Worm (Caenorhabditis elegans) whole organism, late embryonic: Measurements from ENCODE around the gene clec-150.

ENCODE experiments used
- C08G9.2 ChIP-seq: sonication (generic microtip); optimal IDR thresholded peaks from 2 replicates; lab custom pipeline; 2016; ENCODE audit warnings: mild to moderate bottlenecking, missing genetic modification characterization, moderate library complexity, missing compliant biosample characterization
- C38D4.7 ChIP-seq: fragments of 200-800 bp; sonication (Bioruptor generic); optimal IDR thresholded peaks from 2 replicates; lab custom pipeline; 2018; ENCODE audit warnings: mild to moderate bottlenecking, missing genetic modification characterization, moderate library complexity, missing compliant biosample characterization
- T23F11.4 ChIP-seq: fragments of 200-800 bp; sonication (Bioruptor generic); optimal IDR thresholded peaks from 2 replicates; lab custom pipeline; 2018; ENCODE audit warnings: mild to moderate bottlenecking, missing genetic modification characterization, missing compliant biosample characterization
- Y22D7AL.16 ChIP-seq: sonication (generic microtip); optimal IDR thresholded peaks from 2 replicates; lab custom pipeline; 2016; ENCODE audit warnings: missing genetic modification characterization, missing compliant biosample characterization
- ahr-1 ChIP-seq: sonication (generic microtip); optimal IDR thresholded peaks from 2 replicates; lab custom pipeline; 2016; ENCODE audit warnings: missing genetic modification characterization, missing compliant biosample characterization
- ceh-22 ChIP-seq: sonication (generic microtip); optimal IDR thresholded peaks from 2 replicates; lab custom pipeline; 2017; ENCODE audit warnings: missing biosample characterization, missing genetic modification characterization
- ceh-30 ChIP-seq: fragments of 150-350 bp; optimal IDR thresholded peaks from 2 replicates; lab custom pipeline; 2014; ENCODE audit warnings: missing biosample characterization, missing genetic modification characterization
- ceh-45 ChIP-seq: fragments of 200-800 bp; sonication (Bioruptor generic); IDR thresholded peaks from 2 replicates; pipeline ENCODE4 v1.3.6; 2022; ENCODE audit warnings: missing genetic modification reagents, missing genetic modification characterization, missing compliant biosample characterization
- ceh-48 ChIP-seq: sonication (generic microtip); optimal IDR thresholded peaks from 2 replicates; lab custom pipeline; 2016; ENCODE audit warnings: missing genetic modification characterization, inconsistent platforms, missing compliant biosample characterization
- ceh-9 ChIP-seq: sonication (generic microtip); optimal IDR thresholded peaks from 2 replicates; lab custom pipeline; 2016; ENCODE audit warnings: mild to moderate bottlenecking, missing genetic modification characterization, inconsistent platforms, missing compliant biosample characterization
- che-1 ChIP-seq: sonication (generic microtip); optimal IDR thresholded peaks from 2 replicates; lab custom pipeline; 2016; ENCODE audit warnings: mild to moderate bottlenecking, missing genetic modification characterization, missing compliant biosample characterization
- dmd-4 ChIP-seq: sonication (generic microtip); optimal IDR thresholded peaks from 2 replicates; lab custom pipeline; 2016; ENCODE audit warnings: borderline replicate concordance, missing genetic modification characterization, missing compliant biosample characterization
- elt-2 ChIP-seq: sonication (generic microtip); optimal IDR thresholded peaks from 2 replicates; lab custom pipeline; 2016; ENCODE audit warnings: missing genetic modification reagents, missing genetic modification characterization, missing compliant biosample characterization
- ets-4 ChIP-seq: sonication (generic microtip); optimal IDR thresholded peaks from 2 replicates; lab custom pipeline; 2016; ENCODE audit warnings: missing genetic modification characterization, missing compliant biosample characterization
- fax-1 ChIP-seq: sonication (generic microtip); optimal IDR thresholded peaks from 2 replicates; lab custom pipeline; 2016; ENCODE audit warnings: missing genotype, missing genetic modification characterization, missing compliant biosample characterization
- hlh-13 ChIP-seq: fragments of 200-800 bp; sonication (Bioruptor generic); optimal IDR thresholded peaks from 2 replicates; lab custom pipeline; 2018; ENCODE audit warnings: mild to moderate bottlenecking, missing genetic modification characterization, missing compliant biosample characterization
- hlh-15 ChIP-seq: sonication (generic microtip); optimal IDR thresholded peaks from 2 replicates; lab custom pipeline; 2016; ENCODE audit warnings: missing genetic modification characterization, missing compliant biosample characterization
- hlh-30 ChIP-seq: sonication (generic microtip); optimal IDR thresholded peaks from 2 replicates; lab custom pipeline; 2017; ENCODE audit warnings: antibody characterized with exemption, missing genetic modification characterization, missing compliant biosample characterization; ENCODE audit not compliant: insufficient read depth
- hlh-6 ChIP-seq: sonication (generic microtip); optimal IDR thresholded peaks from 2 replicates; lab custom pipeline; 2016; ENCODE audit warnings: missing genotype, missing genetic modification characterization, missing compliant biosample characterization
- hlh-8 ChIP-seq: sonication (generic microtip); optimal IDR thresholded peaks from 2 replicates; lab custom pipeline; 2016; ENCODE audit warnings: missing genotype, missing genetic modification characterization, missing compliant biosample characterization
- lim-6 ChIP-seq: sonication (generic microtip); optimal IDR thresholded peaks from 2 replicates; lab custom pipeline; 2016; ENCODE audit warnings: missing genetic modification characterization, missing compliant biosample characterization
- madf-2 ChIP-seq: sonication (generic microtip); optimal IDR thresholded peaks from 2 replicates; lab custom pipeline; 2017; ENCODE audit warnings: missing genetic modification characterization, missing compliant biosample characterization
- nfya-1 ChIP-seq: sonication (generic microtip); optimal IDR thresholded peaks from 2 replicates; lab custom pipeline; 2017; ENCODE audit warnings: missing genetic modification characterization, mild to moderate bottlenecking, missing compliant biosample characterization, antibody characterized with exemption, moderate library complexity
- nhr-11 ChIP-seq: fragments of 150-350 bp; optimal IDR thresholded peaks from 2 replicates; lab custom pipeline; 2014; ENCODE audit warnings: missing biosample characterization, missing genetic modification characterization
- nhr-232 ChIP-seq: sonication (generic microtip); optimal IDR thresholded peaks from 2 replicates; lab custom pipeline; 2016; ENCODE audit warnings: missing genetic modification characterization, missing compliant biosample characterization
- npax-4 ChIP-seq: sonication (generic microtip); optimal IDR thresholded peaks from 2 replicates; lab custom pipeline; 2016; ENCODE audit warnings: missing genetic modification characterization, missing compliant biosample characterization
- pag-3 ChIP-seq: sonication (generic microtip); optimal IDR thresholded peaks from 2 replicates; lab custom pipeline; 2016; ENCODE audit warnings: missing compliant biosample characterization, missing genetic modification characterization, borderline replicate concordance
- pax-1 ChIP-seq: fragments of 150-350 bp; optimal IDR thresholded peaks from 2 replicates; lab custom pipeline; 2014; ENCODE audit warnings: missing biosample characterization, missing genetic modification characterization
- pha-2 ChIP-seq: sonication (generic microtip); optimal IDR thresholded peaks from 2 replicates; lab custom pipeline; 2017; ENCODE audit warnings: mild to moderate bottlenecking, missing genetic modification characterization, missing compliant biosample characterization
- pqm-1 ChIP-seq: sonication (generic microtip); optimal IDR thresholded peaks from 2 replicates; lab custom pipeline; 2016; ENCODE audit warnings: missing genetic modification characterization, missing compliant biosample characterization
- rnt-1 ChIP-seq: sonication (generic microtip); optimal IDR thresholded peaks from 2 replicates; lab custom pipeline; 2016; ENCODE audit warnings: missing genetic modification characterization, missing compliant biosample characterization
- sdc-2 ChIP-seq: sonication (generic microtip); optimal IDR thresholded peaks from 2 replicates; lab custom pipeline; 2016; ENCODE audit warnings: missing genotype, missing genetic modification characterization, missing compliant biosample characterization
- sox-4 ChIP-seq: sonication (generic microtip); optimal IDR thresholded peaks from 2 replicates; lab custom pipeline; 2017; ENCODE audit warnings: mild to moderate bottlenecking, missing genetic modification characterization, inconsistent platforms, missing compliant biosample characterization
- syd-9 ChIP-seq: sonication (generic microtip); optimal IDR thresholded peaks from 2 replicates; lab custom pipeline; 2016; ENCODE audit warnings: mild to moderate bottlenecking, missing genetic modification characterization, moderate library complexity, missing compliant biosample characterization
- tbx-2 ChIP-seq: sonication (generic microtip); optimal IDR thresholded peaks from 2 replicates; lab custom pipeline; 2016; ENCODE audit warnings: missing genetic modification characterization, missing compliant biosample characterization
- ttx-3 ChIP-seq: sonication (generic microtip); optimal IDR thresholded peaks from 2 replicates; lab custom pipeline; 2016; ENCODE audit warnings: missing genetic modification reagents, missing genetic modification characterization, missing compliant biosample characterization
- unc-42 ChIP-seq: sonication (generic microtip); optimal IDR thresholded peaks from 2 replicates; lab custom pipeline; 2016; ENCODE audit warnings: missing genotype, missing genetic modification characterization, missing compliant biosample characterization
- unc-86 ChIP-seq: sonication (generic microtip); optimal IDR thresholded peaks from 2 replicates; lab custom pipeline; 2016; ENCODE audit warnings: missing genetic modification characterization, missing compliant biosample characterization
- zip-5 ChIP-seq: sonication (generic microtip); optimal IDR thresholded peaks from 2 replicates; lab custom pipeline; 2016; ENCODE audit warnings: missing genetic modification characterization, missing compliant biosample characterization

The clec-150 gene

ce11 chrIII:989558-989957 is 12.9 kb upstream of the clec-150 start:
- TF ChIP-seq elt-2 (tag; lab: Kevin White, UChicago) (no peak), rnt-1 (tag; lab: Kevin White, UChicago) (no peak), unc-42 (tag; lab: Kevin White, UChicago) (peak; percentile 96)
- TF ChIP-seq, all 69 proteins: peak for 1

- TF ChIP-seq pha-2: no peak
- TF ChIP-seq dmd-4 (tag; lab: Kevin White, UChicago): no peak
- TF ChIP-seq ceh-30 (tag; lab: Kevin White, UChicago): no peak
- no peak for TF ChIP-seq C08G9.2 (tag; lab: Kevin White, UChicago)
- no peak for TF ChIP-seq lim-6
- no peak for TF ChIP-seq pax-1
Measured at ce11 chrIII:991581-991980, 10.9 kb upstream of the clec-150 start, which contains the start of gene trp-2. trp-2 (plus strand) TSS chrIII:991881.

- TF ChIP-seq C08G9.2 (tag; lab: Kevin White, UChicago) (no peak), zip-5 (no peak), pag-3 (tag; lab: Kevin White, UChicago) (no peak), elt-2 (tag; lab: Kevin White, UChicago) (no peak), unc-86 (tag; lab: Kevin White, UChicago) (no peak), ceh-30 (tag; lab: Kevin White, UChicago) (no peak), fax-1 (no peak), madf-2 (tag; lab: Kevin White, UChicago) (no peak), sdc-2 (tag; lab: Kevin White, UChicago) (no peak), che-1 (no peak), ceh-9 (tag; lab: Kevin White, UChicago) (no peak), nfya-1 (tag; lab: Kevin White, UChicago) (no peak)
Measured at ce11 chrIII:996564-996963, 5.9 kb upstream of the clec-150 start.

- TF ChIP-seq C38D4.7 (GFP tag; lab: Kevin White, UChicago): no peak
- no peak for TF ChIP-seq syd-9
- no peak for TF ChIP-seq ets-4
- TF ChIP-seq ahr-1 (tag; lab: Kevin White, UChicago): no peak
- no peak for TF ChIP-seq nhr-11 (tag; lab: Kevin White, UChicago)
- peak; percentile 17 for TF ChIP-seq ceh-48 (tag; lab: Kevin White, UChicago)
- TF ChIP-seq ceh-22: no peak
- TF ChIP-seq, all 69 proteins: peak for 1
Measured at ce11 chrIII:998855-999254, 3.7 kb upstream of the clec-150 start.

ce11 chrIII:1001297-1001696 is 1.2 kb upstream of the clec-150 start, which contains the start of gene R06B10.7:
R06B10.7 (minus strand) TSS chrIII:1001397.
- TF ChIP-seq hlh-30 (tag; lab: Kevin White, UChicago): no peak
- TF ChIP-seq Y22D7AL.16 (tag; lab: Kevin White, UChicago): no peak
- no peak for TF ChIP-seq pha-2
- no peak for TF ChIP-seq nhr-232 (tag; lab: Kevin White, UChicago)
- no peak for TF ChIP-seq nhr-11 (tag; lab: Kevin White, UChicago)
- no peak for TF ChIP-seq C08G9.2 (tag; lab: Kevin White, UChicago)
- TF ChIP-seq ttx-3 (tag; lab: Kevin White, UChicago): no peak
- no peak for TF ChIP-seq ceh-45 (GFP tag; lab: Robert Waterston, UW)
- TF ChIP-seq hlh-8 (tag; lab: Kevin White, UChicago): no peak
- TF ChIP-seq tbx-2 (tag; lab: Kevin White, UChicago): no peak
- no peak for TF ChIP-seq sox-4 (tag; lab: Kevin White, UChicago)

ce11 chrIII:1004464-1004863 is 2.0 kb downstream of the clec-150 start:
- TF ChIP-seq ceh-45 (GFP tag; lab: Robert Waterston, UW): no peak
- no peak for TF ChIP-seq ceh-9 (tag; lab: Kevin White, UChicago)
- TF ChIP-seq syd-9: no peak
- TF ChIP-seq hlh-15: no peak
- TF ChIP-seq nhr-232 (tag; lab: Kevin White, UChicago): no peak
- TF ChIP-seq ttx-3 (tag; lab: Kevin White, UChicago): no peak
- no peak for TF ChIP-seq hlh-13 (GFP tag; lab: Kevin White, UChicago)
- TF ChIP-seq pqm-1 (tag; lab: Kevin White, UChicago): no peak
- TF ChIP-seq sox-4 (tag; lab: Kevin White, UChicago): no peak
- TF ChIP-seq pha-2: no peak
- TF ChIP-seq nfya-1 (tag; lab: Kevin White, UChicago): no peak
- no peak for TF ChIP-seq unc-42 (tag; lab: Kevin White, UChicago)
- TF ChIP-seq fax-1: no peak
- no peak for TF ChIP-seq elt-2 (tag; lab: Kevin White, UChicago)
- no peak for TF ChIP-seq T23F11.4 (GFP tag; lab: Kevin White, UChicago)
- no peak for TF ChIP-seq hlh-6 (tag; lab: Kevin White, UChicago)
- TF ChIP-seq npax-4 (tag; lab: Kevin White, UChicago): no peak
- TF ChIP-seq, all 69 proteins: peak for 0
